Worm (Caenorhabditis elegans): Measurements from ENCODE around the gene D1086.5.

Gene D1086.5

ce11 chrV:14088051-14088450 is 2.1 kb downstream of the D1086.5 start, which contains the start of gene D1086.19:
TSS of gene D1086.19 (plus strand) at chrV:14088351.
- TF ChIP-seq ama-1 (optimal IDR thresholded peaks at IDR 0.05), result no peak

- TF ChIP-seq egl-27 (tag; optimal IDR thresholded peaks at IDR 0.05) (no peak), lsy-2 (tag; optimal IDR thresholded peaks at IDR 0.05) (no peak), peb-1 (tag; optimal IDR thresholded peaks at IDR 0.05) (no peak), gmeb-1 (tag; optimal IDR thresholded peaks at IDR 0.05) (no peak), sma-9 (GFP tag; optimal IDR thresholded peaks at IDR 0.05) (no peak), sma-9 (tag; optimal IDR thresholded peaks at IDR 0.05) (no peak), R02D3.7 (tag; optimal IDR thresholded peaks at IDR 0.05) (no peak), fos-1 (tag; optimal IDR thresholded peaks at IDR 0.05) (no peak)
Measured at ce11 chrV:14085589-14085988, 4.6 kb downstream of the D1086.5 start, which contains the start of gene D1086.18. TSS of gene D1086.18 (plus strand) at chrV:14085889.

- no peak for TF ChIP-seq F13H6.1 (tag; optimal IDR thresholded peaks at IDR 0.05)
- no peak for TF ChIP-seq nhr-129 (tag; optimal IDR thresholded peaks at IDR 0.05)
- TF ChIP-seq nhr-6 (tag; optimal IDR thresholded peaks at IDR 0.05), result no peak
- TF ChIP-seq ama-1 (optimal IDR thresholded peaks at IDR 0.05), result no peak
- TF ChIP-seq elt-3 (tag; optimal IDR thresholded peaks at IDR 0.05), result no peak
- no peak for TF ChIP-seq blmp-1 (tag; optimal IDR thresholded peaks at IDR 0.05; ENCODE audit: insufficient read depth)
- TF ChIP-seq peb-1 (tag; optimal IDR thresholded peaks at IDR 0.05), result no peak
- no peak for TF ChIP-seq alr-1 (tag; optimal IDR thresholded peaks at IDR 0.05)
- no peak for TF ChIP-seq nhr-25 (tag; optimal IDR thresholded peaks at IDR 0.05)
Measured at ce11 chrV:14083970-14084369, 6.2 kb downstream of the D1086.5 start, which contains the start of gene D1086.7. TSS of gene D1086.7 (plus strand) at chrV:14084270.

- TF ChIP-seq nhr-129 (tag; optimal IDR thresholded peaks at IDR 0.05) (no peak), ztf-1 (GFP tag; conservative IDR thresholded peaks at IDR 0.05) (no peak), ceh-16 (tag; optimal IDR thresholded peaks at IDR 0.05) (no peak), crh-2 (tag; optimal IDR thresholded peaks at IDR 0.05) (no peak), peb-1 (tag; optimal IDR thresholded peaks at IDR 0.05) (no peak), nhr-21 (tag; optimal IDR thresholded peaks at IDR 0.05) (no peak), Y55F3AM.14 (GFP tag; optimal IDR thresholded peaks at IDR 0.05) (no peak)
Measured at ce11 chrV:14082453-14082852, 7.7 kb downstream of the D1086.5 start, which contains the start of gene D1086.10. TSS of gene D1086.10 (plus strand) at chrV:14082753.

ce11 chrV:14079501-14079900 is 10.7 kb downstream of the D1086.5 start, which contains the start of gene D1086.6:
TSS of gene D1086.6 (plus strand) at chrV:14079801.
- TF ChIP-seq nhr-23 (tag; optimal IDR thresholded peaks at IDR 0.05) (no peak), sma-3 (GFP tag; optimal IDR thresholded peaks at IDR 0.05) (no peak), peb-1 (tag; optimal IDR thresholded peaks at IDR 0.05) (no peak), gmeb-1 (tag; optimal IDR thresholded peaks at IDR 0.05) (no peak), Y55F3AM.14 (GFP tag; optimal IDR thresholded peaks at IDR 0.05) (no peak), nhr-10 (tag; optimal IDR thresholded peaks at IDR 0.05) (no peak), zag-1 (tag; optimal IDR thresholded peaks at IDR 0.05) (no peak), nhr-237 (tag; optimal IDR thresholded peaks at IDR 0.05) (no peak), unc-39 (tag; optimal IDR thresholded peaks at IDR 0.05) (no peak)

ce11 chrV:14074160-14074559 is 16.0 kb downstream of the D1086.5 start, which contains the start of gene D1086.11:
TSS of gene D1086.11 (plus strand) at chrV:14074460.
- no peak for TF ChIP-seq ceh-82 (tag; optimal IDR thresholded peaks at IDR 0.05)
- no peak for TF ChIP-seq sma-3 (GFP tag; optimal IDR thresholded peaks at IDR 0.05)
- no peak for TF ChIP-seq crh-2 (tag; optimal IDR thresholded peaks at IDR 0.05)
- no peak for TF ChIP-seq elt-1 (tag; optimal IDR thresholded peaks at IDR 0.05)
- no peak for TF ChIP-seq nhr-25 (tag; optimal IDR thresholded peaks at IDR 0.05)

- TF ChIP-seq nhr-129 (tag; optimal IDR thresholded peaks at IDR 0.05) (no peak), ztf-11 (tag; optimal IDR thresholded peaks at IDR 0.05) (no peak), F13H6.1 (tag; optimal IDR thresholded peaks at IDR 0.05) (no peak), elt-1 (tag; optimal IDR thresholded peaks at IDR 0.05) (no peak), ZK546.5 (tag; optimal IDR thresholded peaks at IDR 0.05) (no peak), nhr-12 (tag; optimal IDR thresholded peaks at IDR 0.05) (no peak), unc-62 (GFP tag; optimal IDR thresholded peaks at IDR 0.05) (no peak), lin-39 (tag; optimal IDR thresholded peaks at IDR 0.05) (no peak)
Measured at ce11 chrV:14069899-14070298, 20.3 kb downstream of the D1086.5 start.
